Worm (Caenorhabditis elegans) whole organism, L3 larva: Measurements from ENCODE around the gene W06E11.1.
A peak's percentile ranks its signal among the peaks of the same experiment; 100 is the strongest.

Experiments
- R02D3.7 ChIP-seq: fragments of 150-350 bp; optimal IDR thresholded peaks from 2 replicates; lab custom pipeline; 2014; ENCODE audit warnings: missing biosample characterization, missing genetic modification characterization
- ZK546.5 ChIP-seq: sonication (generic microtip); optimal IDR thresholded peaks from 2 replicates; lab custom pipeline; 2017; ENCODE audit warnings: missing biosample characterization, missing genetic modification characterization
- ama-1 ChIP-seq: fragments of 150-350 bp; optimal IDR thresholded peaks from 2 replicates; lab custom pipeline; 2018
- ceh-28 ChIP-seq: fragments of 150-350 bp; optimal IDR thresholded peaks from 2 replicates; lab custom pipeline; 2014; ENCODE audit warnings: missing biosample characterization, missing genetic modification reagents, missing genetic modification characterization
- ceh-82 ChIP-seq: fragments of 150-350 bp; optimal IDR thresholded peaks from 2 replicates; lab custom pipeline; 2014; ENCODE audit warnings: missing biosample characterization, missing genetic modification characterization
- egl-27 ChIP-seq: sonication (generic microtip); optimal IDR thresholded peaks from 4 replicates; lab custom pipeline; 2017; ENCODE audit warnings: missing biosample characterization, missing genetic modification reagents, missing genetic modification characterization
- egl-5 ChIP-seq: fragments of 150-350 bp; optimal IDR thresholded peaks from 2 replicates; lab custom pipeline; 2017; ENCODE audit warnings: missing biosample characterization, missing genetic modification reagents, missing genetic modification characterization, inconsistent platforms
- elt-1 ChIP-seq: fragments of 150-350 bp; optimal IDR thresholded peaks from 2 replicates; lab custom pipeline; 2014; ENCODE audit warnings: missing biosample characterization, missing genetic modification characterization
- elt-2 ChIP-seq: sonication (generic microtip); optimal IDR thresholded peaks from 2 replicates; lab custom pipeline; 2016; ENCODE audit warnings: missing genetic modification reagents, mild to moderate bottlenecking, missing genetic modification characterization, missing compliant biosample characterization
- eor-1 ChIP-seq, 2 experiments: fragments of 150-350 bp; optimal IDR thresholded peaks; 2 replicates each; lab custom pipeline; 2014 to 2018; ENCODE audit warnings: missing biosample characterization in 2 of 2, missing genetic modification characterization in 2 of 2
- fkh-10 ChIP-seq: sonication (generic microtip); optimal IDR thresholded peaks from 2 replicates; lab custom pipeline; 2017; ENCODE audit warnings: missing biosample characterization, missing genetic modification reagents, missing genetic modification characterization
- fkh-2 ChIP-seq: fragments of 150-350 bp; optimal IDR thresholded peaks from 2 replicates; lab custom pipeline; 2014; ENCODE audit warnings: missing biosample characterization, missing genetic modification reagents, missing genetic modification characterization
- fos-1 ChIP-seq: fragments of 150-350 bp; optimal IDR thresholded peaks from 2 replicates; lab custom pipeline; 2014; ENCODE audit warnings: missing biosample characterization, missing genetic modification characterization
- hmg-11 ChIP-seq: sonication (generic microtip); optimal IDR thresholded peaks from 2 replicates; lab custom pipeline; 2016; ENCODE audit warnings: missing genetic modification characterization, missing compliant biosample characterization
- jun-1 ChIP-seq: fragments of 150-350 bp; optimal IDR thresholded peaks from 2 replicates; lab custom pipeline; 2014; ENCODE audit warnings: missing biosample characterization, missing genetic modification reagents, missing genetic modification characterization
- lin-15B ChIP-seq: fragments of 150-350 bp; optimal IDR thresholded peaks from 2 replicates; lab custom pipeline; 2014; ENCODE audit warnings: missing biosample characterization, missing genetic modification characterization
- lin-39 ChIP-seq: fragments of 150-350 bp; optimal IDR thresholded peaks from 2 replicates; lab custom pipeline; 2018; ENCODE audit warnings: missing biosample characterization, missing genetic modification reagents, missing genetic modification characterization
- lsy-12 ChIP-seq: sonication (generic microtip); optimal IDR thresholded peaks from 2 replicates; lab custom pipeline; 2016; ENCODE audit warnings: mild to moderate bottlenecking, missing genetic modification characterization, missing compliant biosample characterization
- mml-1 ChIP-seq: fragments of 150-350 bp; sonication (generic microtip); optimal IDR thresholded peaks from 3 replicates; lab custom pipeline; 2014; ENCODE audit warnings: missing biosample characterization, missing genetic modification characterization
- nfya-1 ChIP-seq: sonication (generic microtip); optimal IDR thresholded peaks from 2 replicates; lab custom pipeline; 2017; ENCODE audit warnings: missing genetic modification characterization, mild to moderate bottlenecking, missing compliant biosample characterization, antibody characterized with exemption, moderate library complexity; ENCODE audit not compliant: insufficient read depth
- nhr-12 ChIP-seq: fragments of 150-350 bp; optimal IDR thresholded peaks from 2 replicates; lab custom pipeline; 2014; ENCODE audit warnings: missing biosample characterization, missing genetic modification characterization
- nhr-23 ChIP-seq: fragments of 150-350 bp; optimal IDR thresholded peaks from 2 replicates; lab custom pipeline; 2014; ENCODE audit warnings: missing biosample characterization, missing genetic modification reagents, missing genetic modification characterization
- nhr-237 ChIP-seq: fragments of 150-350 bp; optimal IDR thresholded peaks from 2 replicates; lab custom pipeline; 2014; ENCODE audit warnings: missing biosample characterization, missing genetic modification characterization
- nhr-25 ChIP-seq: sonication (generic microtip); optimal IDR thresholded peaks from 2 replicates; lab custom pipeline; 2017; ENCODE audit warnings: missing biosample characterization, missing genetic modification characterization
- nhr-76 ChIP-seq: fragments of 150-350 bp; sonication (generic microtip); optimal IDR thresholded peaks from 5 replicates; lab custom pipeline; 2014; ENCODE audit warnings: missing biosample characterization, missing genetic modification characterization
- nhr-77 ChIP-seq: fragments of 150-350 bp; optimal IDR thresholded peaks from 2 replicates; lab custom pipeline; 2014; ENCODE audit warnings: missing biosample characterization, missing genetic modification characterization
- pqm-1 ChIP-seq: fragments of 150-350 bp; optimal IDR thresholded peaks from 2 replicates; lab custom pipeline; 2017; ENCODE audit warnings: missing biosample characterization, missing genetic modification characterization, inconsistent platforms
- skn-1 ChIP-seq: fragments of 150-350 bp; optimal IDR thresholded peaks from 2 replicates; lab custom pipeline; 2014; ENCODE audit warnings: missing biosample characterization, missing genetic modification characterization
- tbx-2 ChIP-seq: sonication (generic microtip); optimal IDR thresholded peaks from 2 replicates; lab custom pipeline; 2016; ENCODE audit warnings: mild to moderate bottlenecking, missing genetic modification characterization, missing compliant biosample characterization
- zag-1 ChIP-seq: fragments of 150-350 bp; optimal IDR thresholded peaks from 2 replicates; lab custom pipeline; 2014; ENCODE audit warnings: missing biosample characterization, missing genetic modification characterization

W06E11.1 gene

ce11 chrIII:651587-651986, 9.7 kb downstream of the W06E11.1 start (continued):
- TF ChIP-seq zag-1 (tag; lab: Kevin White, UChicago): no peak
- no peak for TF ChIP-seq nfya-1
- TF ChIP-seq mml-1 (tag; lab: Kevin White, UChicago): no peak
- TF ChIP-seq nhr-237 (tag; lab: Kevin White, UChicago): no peak
- TF ChIP-seq lin-39 (tag; lab: Kevin White, UChicago): no peak

- TF ChIP-seq lsy-12 (tag; lab: Kevin White, UChicago) (no peak), nhr-23 (tag; lab: Kevin White, UChicago) (peak; percentile 52)
- TF ChIP-seq, all 47 proteins: peak for 1
These were observed 12.5 kb downstream of the W06E11.1 start for ce11 chrIII:654365-654764.

- peak; percentile 56 for TF ChIP-seq elt-1 (tag; lab: Kevin White, UChicago)
- TF ChIP-seq ceh-82 (tag; lab: Kevin White, UChicago): no peak
These were observed 14.8 kb downstream of the W06E11.1 start for ce11 chrIII:656660-657059.

- no peak for TF ChIP-seq nfya-1
- no peak for TF ChIP-seq jun-1 (tag; lab: Kevin White, UChicago)
- TF ChIP-seq nhr-76 (tag; lab: Kevin White, UChicago): no peak
- TF ChIP-seq nhr-25 (tag; lab: Kevin White, UChicago): peak; percentile 57
- TF ChIP-seq R02D3.7 (tag; lab: Kevin White, UChicago): no peak
- TF ChIP-seq ama-1 (lab: Kevin White, UChicago): no peak
- no peak for TF ChIP-seq pqm-1 (tag; lab: Kevin White, UChicago)
- no peak for TF ChIP-seq nhr-77
- TF ChIP-seq, all 47 proteins: peak for 1
These were observed 15.4 kb downstream of the W06E11.1 start for ce11 chrIII:657241-657640.

DNA sequence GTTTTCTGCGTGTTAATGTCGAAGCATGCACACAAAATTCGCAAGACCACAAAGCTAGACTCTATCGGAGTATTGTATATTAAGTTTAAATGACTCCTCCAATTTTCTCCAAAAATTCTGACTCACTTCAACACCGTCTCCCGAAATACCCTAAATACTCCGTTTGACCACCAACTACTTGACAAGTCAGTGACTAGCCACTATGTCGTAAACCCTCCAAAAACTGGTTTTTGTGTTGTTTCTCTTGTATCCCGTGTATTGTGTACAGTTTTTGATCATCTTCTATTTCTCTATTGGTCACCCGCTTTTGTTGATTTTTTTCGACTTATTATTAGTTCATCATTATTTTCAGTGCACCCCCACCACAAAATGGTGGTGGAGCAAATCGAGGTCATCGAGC, 16.5 kb downstream of the W06E11.1 start, which contains the start of gene C09F5.1:
C09F5.1 (plus strand) TSS at position 353 of the 400 bp plus-strand sequence.
- TF ChIP-seq fos-1 (tag; lab: Kevin White, UChicago) (no peak), elt-2 (tag; lab: Kevin White, UChicago) (no peak), ceh-28 (tag; lab: Kevin White, UChicago) (no peak), egl-5 (no peak), tbx-2 (tag; lab: Kevin White, UChicago) (no peak), egl-27 (tag; lab: Kevin White, UChicago) (no peak), ZK546.5 (tag; lab: Kevin White, UChicago) (no peak), jun-1 (tag; lab: Kevin White, UChicago) (no peak), fkh-10 (GFP tag; lab: Kevin White, UChicago) (no peak), ceh-82 (tag; lab: Kevin White, UChicago) (no peak), zag-1 (tag; lab: Kevin White, UChicago) (no peak), nhr-25 (tag; lab: Kevin White, UChicago) (peak; percentile 41), fkh-2 (tag; lab: Kevin White, UChicago) (no peak), skn-1 (tag; lab: Kevin White, UChicago) (no peak), lin-15B (tag; lab: Kevin White, UChicago) (no peak), nfya-1 (peak; percentile 9), lin-39 (tag; lab: Kevin White, UChicago) (no peak), hmg-11 (tag; lab: Kevin White, UChicago) (no peak), nhr-12 (tag; lab: Kevin White, UChicago) (no peak), eor-1 (tag; optimal IDR thresholded peaks at IDR 0.05; lab: Kevin White, UChicago) (no peak), nhr-237 (tag; lab: Kevin White, UChicago) (no peak), lsy-12 (tag; lab: Kevin White, UChicago) (no peak), nhr-23 (tag; lab: Kevin White, UChicago) (peak; percentile 26)
- TF ChIP-seq, all 47 proteins: peak for 3

DNA sequence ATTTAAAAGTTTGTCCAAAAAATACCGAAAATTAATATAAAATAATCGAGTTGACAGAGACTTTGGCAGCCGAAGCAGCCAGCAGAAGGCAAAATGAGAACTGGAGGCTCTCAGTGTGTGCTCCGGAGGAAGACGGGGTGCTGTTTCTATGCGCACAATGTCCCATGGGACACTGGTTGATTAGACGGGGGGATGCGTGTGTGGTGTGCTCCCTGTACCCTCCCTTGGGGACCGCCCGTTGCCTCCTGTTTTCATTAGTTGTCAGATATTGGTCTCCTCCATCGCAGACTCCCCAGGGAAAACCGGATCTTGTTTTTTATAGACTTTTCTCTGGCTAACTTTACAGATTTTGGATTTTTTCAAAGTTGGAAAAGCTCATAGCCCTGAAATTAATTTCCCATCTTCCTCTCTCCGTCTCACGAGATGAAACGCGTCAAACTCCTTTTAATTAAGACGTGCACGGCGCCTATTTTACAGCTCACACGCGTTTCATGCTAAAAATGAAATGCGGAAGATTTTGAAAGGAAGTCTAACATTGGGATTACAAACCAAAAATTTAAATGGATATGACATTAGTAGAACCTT, 23.4 kb downstream of the W06E11.1 start, which contains the start of gene C09F5.3:
C09F5.3 (minus strand) TSS at position 94 of the 585 bp plus-strand sequence.
- TF ChIP-seq ceh-82 (tag; lab: Kevin White, UChicago): no peak
